Fruit fly (Drosophila melanogaster): ENCODE results near the gene Sfmbt.

The Sfmbt gene

DNA sequence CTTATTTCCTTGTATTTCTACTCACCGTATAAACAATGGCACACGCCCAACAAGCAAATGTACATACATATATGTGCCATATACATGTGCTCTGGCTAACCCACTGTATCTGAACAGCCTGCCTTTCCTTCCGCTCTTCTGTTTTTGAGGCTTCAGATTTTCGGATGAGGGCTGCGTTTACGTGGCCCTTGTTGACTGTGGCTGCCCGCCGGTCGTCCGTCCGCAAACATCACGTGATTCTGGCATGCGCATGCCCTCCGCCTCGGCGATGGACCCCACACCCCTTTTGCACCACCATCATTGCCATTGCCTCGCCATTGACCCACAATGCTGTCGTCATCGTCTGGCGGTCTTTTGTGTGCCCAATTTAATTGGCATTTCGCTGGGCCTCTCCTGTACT lies 28.7 kb upstream of the Sfmbt start (continued):
- TF ChIP-seq Sry-β (GFP tag; optimal IDR thresholded peaks at IDR 0.05) (no peak), CG11247 (GFP tag; IDR thresholded peaks at IDR 0.05) (no peak), Eip74EF (GFP tag; optimal IDR thresholded peaks at IDR 0.05) (peak in 1 of 2 experiments; percentile 61), ro (GFP tag; IDR thresholded peaks at IDR 0.05) (no peak), HHEX (GFP tag; optimal IDR thresholded peaks at IDR 0.05) (no peak), CG12942 (GFP tag; optimal IDR thresholded peaks at IDR 0.05) (no peak), aop (GFP tag; IDR thresholded peaks at IDR 0.05) (no peak), kni (GFP tag; optimal IDR thresholded peaks at IDR 0.05) (peak; percentile 83), Optix (GFP tag; IDR thresholded peaks at IDR 0.05) (0 out of 3 replicates have a peak, but pooled peaks have one; percentile 15), CkIIα-i1 (GFP tag; IDR thresholded peaks at IDR 0.05) (no peak), CG6765 (GFP tag; optimal IDR thresholded peaks at IDR 0.05) (no peak), BtbVII (GFP tag; optimal IDR thresholded peaks at IDR 0.05) (no peak), sim (GFP tag; IDR thresholded peaks at IDR 0.05) (no peak), CG6254 (GFP tag; optimal IDR thresholded peaks at IDR 0.05) (peak; percentile 60), CG2116 (GFP tag; optimal IDR thresholded peaks at IDR 0.05) (no peak), lab (GFP tag; optimal IDR thresholded peaks at IDR 0.05) (peak; percentile 17), sug (tag; optimal IDR thresholded peaks at IDR 0.05) (no peak), CG15011 (GFP tag; optimal IDR thresholded peaks at IDR 0.05) (no peak), CG11093 (GFP tag; IDR thresholded peaks at IDR 0.05) (no peak), CrebB (tag; optimal IDR thresholded peaks at IDR 0.05) (peak; percentile 54), CG11560 (tag; IDR thresholded peaks at IDR 0.05) (no peak), CG12659 (GFP tag; optimal IDR thresholded peaks at IDR 0.05) (peak; percentile 21), CG10209 (GFP tag; optimal IDR thresholded peaks at IDR 0.05) (peak; percentile 3), corto (GFP tag; optimal IDR thresholded peaks at IDR 0.05) (no peak), cad (GFP tag; optimal IDR thresholded peaks at IDR 0.05) (no peak), CG4617 (GFP tag; optimal IDR thresholded peaks at IDR 0.05; ENCODE audit: borderline replicate concordance) (no peak), gem (tag; optimal IDR thresholded peaks at IDR 0.05) (no peak), CG14050 (GFP tag; IDR thresholded peaks at IDR 0.05) (no peak), CG16813 (GFP tag; IDR thresholded peaks at IDR 0.05; ENCODE audit: partially characterized antibody) (no peak), HmgD (GFP tag; optimal IDR thresholded peaks at IDR 0.05) (no peak), CG17912 (GFP tag; optimal IDR thresholded peaks at IDR 0.05) (peak; percentile 41), cwo (GFP tag; optimal IDR thresholded peaks at IDR 0.05) (peak; percentile 99), trem (tag; optimal IDR thresholded peaks at IDR 0.05) (no peak), Six4 (GFP tag; optimal IDR thresholded peaks at IDR 0.05) (no peak), B-H2 (GFP tag; optimal IDR thresholded peaks at IDR 0.05) (peak; percentile 43), CG2712 (tag; optimal IDR thresholded peaks at IDR 0.05) (no peak), CG4404 (GFP tag; IDR thresholded peaks at IDR 0.05) (no peak), CG5245 (GFP tag; optimal IDR thresholded peaks at IDR 0.05) (no peak), Ets65A (GFP tag) (no peak), CG34224 (GFP tag; IDR thresholded peaks at IDR 0.05; ENCODE audit: partially characterized antibody) (peak; percentile 29; the same call in 1 of the 3 replicates), CG3995 (GFP tag; optimal IDR thresholded peaks at IDR 0.05) (no peak), CG3407 (GFP tag; optimal IDR thresholded peaks at IDR 0.05) (peak; percentile 7), Bgb (GFP tag; IDR thresholded peaks at IDR 0.05; ENCODE audit: partially characterized antibody) (no peak), CG31365 (tag; optimal IDR thresholded peaks at IDR 0.05) (peak; percentile 41), abd-A (tag; optimal IDR thresholded peaks at IDR 0.05) (peak; percentile 64), klu (GFP tag; IDR thresholded peaks at IDR 0.05) (no peak), CG17359 (tag; optimal IDR thresholded peaks at IDR 0.05) (peak; percentile 20), ara (GFP tag; IDR thresholded peaks at IDR 0.05) (no peak), insv (GFP tag; optimal IDR thresholded peaks at IDR 0.05) (no peak), Ssrp (tag; optimal IDR thresholded peaks at IDR 0.05) (no peak), az2 (GFP tag; optimal IDR thresholded peaks at IDR 0.05) (no peak)
